Fruit fly (Drosophila melanogaster): ENCODE data around the gene EMC6.

Gene EMC6

dm6 chr3R:25024895-25025557, at the start of gene EMC6, which contains the start of gene Hr96:
Gene EMC6, minus strand, starts transcription at chr3R:25025017.
Gene Hr96, plus strand, starts transcription at chr3R:25025235.
- TF ChIP-seq CG8319 (GFP tag; optimal IDR thresholded peaks at IDR 0.05) = peak; percentile 87
- peak; percentile 97 for TF ChIP-seq CG1621 (tag; optimal IDR thresholded peaks at IDR 0.05)
- TF ChIP-seq achi (GFP tag; optimal IDR thresholded peaks at IDR 0.05) = peak; percentile 88
- no peak for TF ChIP-seq vri (GFP tag; optimal IDR thresholded peaks at IDR 0.05)
- peak; percentile 93 for TF ChIP-seq CG31627 (GFP tag; optimal IDR thresholded peaks at IDR 0.05)
- peak; percentile 81 for TF ChIP-seq Lpt (GFP tag; optimal IDR thresholded peaks at IDR 0.05)
- peak; percentile 77 for TF ChIP-seq dac (GFP tag; optimal IDR thresholded peaks at IDR 0.05)
- peak; percentile 96 for TF ChIP-seq CG6163 (GFP tag; IDR thresholded peaks at IDR 0.05)
- peak; percentile 93 for TF ChIP-seq Met (GFP tag; optimal IDR thresholded peaks at IDR 0.05)
- TF ChIP-seq OdsH (GFP tag; optimal IDR thresholded peaks at IDR 0.05) = peak; percentile 94
- no peak for TF ChIP-seq CG6276 (GFP tag; optimal IDR thresholded peaks at IDR 0.05)
- peak; percentile 62 for TF ChIP-seq fd85E (GFP tag; optimal IDR thresholded peaks at IDR 0.05)
- TF ChIP-seq CG34406 (GFP tag; optimal IDR thresholded peaks at IDR 0.05) = peak; percentile 88
- peak; percentile 88 for TF ChIP-seq CG6792 (GFP tag; optimal IDR thresholded peaks at IDR 0.05)
- TF ChIP-seq fd59A (GFP tag; optimal IDR thresholded peaks at IDR 0.05) = peak; percentile 77
- peak; percentile 94 for TF ChIP-seq acj6 (GFP tag; optimal IDR thresholded peaks at IDR 0.05)
- TF ChIP-seq svp (GFP tag) = peak; percentile 98
- peak; percentile 92 for TF ChIP-seq Gug (GFP tag; IDR thresholded peaks at IDR 0.05)
- peak; percentile 90 for TF ChIP-seq CG3032 (tag; optimal IDR thresholded peaks at IDR 0.05)
- TF ChIP-seq fkh (GFP tag; optimal IDR thresholded peaks at IDR 0.05) = no peak
- TF ChIP-seq CG15336 (GFP tag; IDR thresholded peaks at IDR 0.05) = peak; percentile 84
- TF ChIP-seq dsx (GFP tag; optimal IDR thresholded peaks at IDR 0.05; ENCODE audit: poor library complexity, severe bottlenecking) = peak; percentile 81
- peak; percentile 92 for TF ChIP-seq Hr39 (GFP tag; optimal IDR thresholded peaks at IDR 0.05)
- peak; percentile 94 for TF ChIP-seq eg (GFP tag; IDR thresholded peaks at IDR 0.05)
- TF ChIP-seq salr (GFP tag; optimal IDR thresholded peaks at IDR 0.05) = peak in 1 of 2 experiments; percentile 89
- peak; percentile 87 for TF ChIP-seq Sox15 (GFP tag; optimal IDR thresholded peaks at IDR 0.05)
- TF ChIP-seq CG6854 (GFP tag; optimal IDR thresholded peaks at IDR 0.05) = peak; percentile 73
- peak; percentile 79 for TF ChIP-seq CG16779 (tag; optimal IDR thresholded peaks at IDR 0.05)
- TF ChIP-seq topi (GFP tag; optimal IDR thresholded peaks at IDR 0.05) = peak; percentile 91
- peak; percentile 97 for TF ChIP-seq Eip78C (GFP tag)
- peak; percentile 95 for TF ChIP-seq esn (GFP tag; optimal IDR thresholded peaks at IDR 0.05)
- peak; percentile 93 for TF ChIP-seq Eip75B (GFP tag; optimal IDR thresholded peaks at IDR 0.05)
- TF ChIP-seq CG11294 (GFP tag; IDR thresholded peaks at IDR 0.05) = peak; percentile 89
- TF ChIP-seq CG8632 (GFP tag; optimal IDR thresholded peaks at IDR 0.05) = peak; percentile 88
- TF ChIP-seq Smox (GFP tag; optimal IDR thresholded peaks at IDR 0.05) = peak; percentile 91
- no peak for TF ChIP-seq CG4318 (GFP tag; optimal IDR thresholded peaks at IDR 0.05)
- peak; percentile 95 for TF ChIP-seq pdm3 (GFP tag; optimal IDR thresholded peaks at IDR 0.05)
- peak; percentile 94 for TF ChIP-seq CG3919 (GFP tag; optimal IDR thresholded peaks at IDR 0.05)
- peak; percentile 84 for TF ChIP-seq Ets96B (tag; optimal IDR thresholded peaks at IDR 0.05)
- peak; percentile 93 for TF ChIP-seq CG10631 (GFP tag; optimal IDR thresholded peaks at IDR 0.05)
- TF ChIP-seq CG10669 (GFP tag; optimal IDR thresholded peaks at IDR 0.05) = peak; percentile 87
- peak; percentile 85 for TF ChIP-seq CG11902 (GFP tag; optimal IDR thresholded peaks at IDR 0.05)
- peak; percentile 62 for TF ChIP-seq Blimp-1 (GFP tag; optimal IDR thresholded peaks at IDR 0.05)
- peak; percentile 94 for TF ChIP-seq cyc (GFP tag; optimal IDR thresholded peaks at IDR 0.05)
- TF ChIP-seq CG6808 (GFP tag; optimal IDR thresholded peaks at IDR 0.05) = no peak
- TF ChIP-seq lz (GFP tag; optimal IDR thresholded peaks at IDR 0.05) = peak; percentile 94
- no peak for TF ChIP-seq CG9139 (GFP tag; optimal IDR thresholded peaks at IDR 0.05)
- peak; percentile 93 for TF ChIP-seq Sox14 (GFP tag; optimal IDR thresholded peaks at IDR 0.05)
- TF ChIP-seq Sox102F (GFP tag; optimal IDR thresholded peaks at IDR 0.05) = peak; percentile 93
- peak; percentile 75 for TF ChIP-seq spab (GFP tag; optimal IDR thresholded peaks at IDR 0.05)
- peak; percentile 54 for TF ChIP-seq Hr38 (GFP tag; optimal IDR thresholded peaks at IDR 0.05)

Measured in whole organism, prepupa.